Worm (Caenorhabditis elegans) whole organism, L3 larva: ENCODE results near the gene nspc-7.

Experiments used
- R02D3.7 ChIP-seq: fragments of 150-350 bp; optimal IDR thresholded peaks from 2 replicates; lab custom pipeline; 2014; ENCODE audit warnings: missing biosample characterization, missing genetic modification characterization
- ZK546.5 ChIP-seq: sonication (generic microtip); optimal IDR thresholded peaks from 2 replicates; lab custom pipeline; 2017; ENCODE audit warnings: missing biosample characterization, missing genetic modification characterization
- aly-2 ChIP-seq: fragments of 150-350 bp; optimal IDR thresholded peaks from 2 replicates; lab custom pipeline; 2014; ENCODE audit warnings: missing biosample characterization, missing genetic modification characterization
- ama-1 ChIP-seq: fragments of 150-350 bp; optimal IDR thresholded peaks from 2 replicates; lab custom pipeline; 2018
- ceh-16 ChIP-seq: sonication (generic microtip); optimal IDR thresholded peaks from 2 replicates; lab custom pipeline; 2017; ENCODE audit warnings: missing biosample characterization, missing genetic modification characterization
- ceh-28 ChIP-seq: fragments of 150-350 bp; optimal IDR thresholded peaks from 2 replicates; lab custom pipeline; 2014; ENCODE audit warnings: missing biosample characterization, missing genetic modification reagents, missing genetic modification characterization
- ceh-82 ChIP-seq: fragments of 150-350 bp; optimal IDR thresholded peaks from 2 replicates; lab custom pipeline; 2014; ENCODE audit warnings: missing biosample characterization, missing genetic modification characterization
- ceh-9 ChIP-seq: sonication (generic microtip); optimal IDR thresholded peaks from 2 replicates; lab custom pipeline; 2018; ENCODE audit warnings: missing biosample characterization, missing genetic modification characterization
- daf-12 ChIP-seq: fragments of 150-350 bp; optimal IDR thresholded peaks from 2 replicates; lab custom pipeline; 2014; ENCODE audit warnings: missing biosample characterization, missing genetic modification reagents, missing genetic modification characterization
- egl-5 ChIP-seq: fragments of 150-350 bp; optimal IDR thresholded peaks from 2 replicates; lab custom pipeline; 2017; ENCODE audit warnings: missing biosample characterization, missing genetic modification reagents, missing genetic modification characterization, inconsistent platforms
- elt-1 ChIP-seq: fragments of 150-350 bp; optimal IDR thresholded peaks from 2 replicates; lab custom pipeline; 2014; ENCODE audit warnings: missing biosample characterization, missing genetic modification characterization
- elt-2 ChIP-seq: sonication (generic microtip); optimal IDR thresholded peaks from 2 replicates; lab custom pipeline; 2016; ENCODE audit warnings: missing genetic modification reagents, mild to moderate bottlenecking, missing genetic modification characterization, missing compliant biosample characterization
- elt-3 ChIP-seq, 3 experiments: fragments of 150-350 bp in 1 of 3; sonication (generic microtip) in 2 of 3; optimal IDR thresholded peaks; 2 replicates in 2 of 3; 4 replicates in 1 of 3; lab custom pipeline; 2014 to 2017; ENCODE audit warnings: missing biosample characterization in 3 of 3, missing genetic modification characterization in 3 of 3
- eor-1 ChIP-seq, 2 experiments: fragments of 150-350 bp; optimal IDR thresholded peaks; 2 replicates each; lab custom pipeline; 2014 to 2018; ENCODE audit warnings: missing biosample characterization in 2 of 2, missing genetic modification characterization in 2 of 2
- fkh-10 ChIP-seq: sonication (generic microtip); optimal IDR thresholded peaks from 2 replicates; lab custom pipeline; 2017; ENCODE audit warnings: missing biosample characterization, missing genetic modification reagents, missing genetic modification characterization
- fkh-2 ChIP-seq: fragments of 150-350 bp; optimal IDR thresholded peaks from 2 replicates; lab custom pipeline; 2014; ENCODE audit warnings: missing biosample characterization, missing genetic modification reagents, missing genetic modification characterization
- fos-1 ChIP-seq: fragments of 150-350 bp; optimal IDR thresholded peaks from 2 replicates; lab custom pipeline; 2014; ENCODE audit warnings: missing biosample characterization, missing genetic modification characterization
- hmg-11 ChIP-seq: sonication (generic microtip); optimal IDR thresholded peaks from 2 replicates; lab custom pipeline; 2016; ENCODE audit warnings: missing genetic modification characterization, missing compliant biosample characterization
- jun-1 ChIP-seq: fragments of 150-350 bp; optimal IDR thresholded peaks from 2 replicates; lab custom pipeline; 2014; ENCODE audit warnings: missing biosample characterization, missing genetic modification reagents, missing genetic modification characterization
- lin-39 ChIP-seq: fragments of 150-350 bp; optimal IDR thresholded peaks from 2 replicates; lab custom pipeline; 2018; ENCODE audit warnings: missing biosample characterization, missing genetic modification reagents, missing genetic modification characterization
- lsy-12 ChIP-seq: sonication (generic microtip); optimal IDR thresholded peaks from 2 replicates; lab custom pipeline; 2016; ENCODE audit warnings: mild to moderate bottlenecking, missing genetic modification characterization, missing compliant biosample characterization
- mdl-1 ChIP-seq: fragments of 150-350 bp; optimal IDR thresholded peaks from 2 replicates; lab custom pipeline; 2014; ENCODE audit warnings: missing biosample characterization, missing genetic modification characterization
- mml-1 ChIP-seq: fragments of 150-350 bp; sonication (generic microtip); optimal IDR thresholded peaks from 3 replicates; lab custom pipeline; 2014; ENCODE audit warnings: missing biosample characterization, missing genetic modification characterization
- nfya-1 ChIP-seq: sonication (generic microtip); optimal IDR thresholded peaks from 2 replicates; lab custom pipeline; 2017; ENCODE audit warnings: missing genetic modification characterization, mild to moderate bottlenecking, missing compliant biosample characterization, antibody characterized with exemption, moderate library complexity; ENCODE audit not compliant: insufficient read depth
- nhr-11 ChIP-seq: fragments of 150-350 bp; optimal IDR thresholded peaks from 2 replicates; lab custom pipeline; 2014; ENCODE audit warnings: missing biosample characterization, missing genetic modification characterization
- nhr-23 ChIP-seq: fragments of 150-350 bp; optimal IDR thresholded peaks from 2 replicates; lab custom pipeline; 2014; ENCODE audit warnings: missing biosample characterization, missing genetic modification reagents, missing genetic modification characterization
- nhr-25 ChIP-seq: sonication (generic microtip); optimal IDR thresholded peaks from 2 replicates; lab custom pipeline; 2017; ENCODE audit warnings: missing biosample characterization, missing genetic modification characterization
- nhr-43 ChIP-seq: sonication (generic microtip); optimal IDR thresholded peaks from 2 replicates; lab custom pipeline; 2016; ENCODE audit warnings: mild to moderate bottlenecking, missing genetic modification characterization, missing compliant biosample characterization; ENCODE audit not compliant: poor library complexity, severe bottlenecking
- nhr-67 ChIP-seq: fragments of 150-350 bp; optimal IDR thresholded peaks from 2 replicates; lab custom pipeline; 2014; ENCODE audit warnings: missing biosample characterization, missing genetic modification characterization
- nhr-76 ChIP-seq: fragments of 150-350 bp; sonication (generic microtip); optimal IDR thresholded peaks from 5 replicates; lab custom pipeline; 2014; ENCODE audit warnings: missing biosample characterization, missing genetic modification characterization
- nhr-77 ChIP-seq: fragments of 150-350 bp; optimal IDR thresholded peaks from 2 replicates; lab custom pipeline; 2014; ENCODE audit warnings: missing biosample characterization, missing genetic modification characterization
- pha-4 ChIP-seq: fragments of 150-350 bp; optimal IDR thresholded peaks from 2 replicates; lab custom pipeline; 2014; ENCODE audit warnings: missing biosample characterization, missing genetic modification reagents, missing genetic modification characterization
- pqm-1 ChIP-seq: fragments of 150-350 bp; optimal IDR thresholded peaks from 2 replicates; lab custom pipeline; 2017; ENCODE audit warnings: missing biosample characterization, missing genetic modification characterization, inconsistent platforms
- sea-2 ChIP-seq: fragments of 150-350 bp; sonication (generic microtip); optimal IDR thresholded peaks from 4 replicates; lab custom pipeline; 2014; ENCODE audit warnings: missing biosample characterization, missing genetic modification reagents, missing genetic modification characterization
- skn-1 ChIP-seq: fragments of 150-350 bp; optimal IDR thresholded peaks from 2 replicates; lab custom pipeline; 2014; ENCODE audit warnings: missing biosample characterization, missing genetic modification characterization
- unc-39 ChIP-seq: sonication (generic microtip); optimal IDR thresholded peaks from 4 replicates; lab custom pipeline; 2017; ENCODE audit warnings: missing biosample characterization, missing genetic modification characterization
- zag-1 ChIP-seq: fragments of 150-350 bp; optimal IDR thresholded peaks from 2 replicates; lab custom pipeline; 2014; ENCODE audit warnings: missing biosample characterization, missing genetic modification characterization
- ztf-11 ChIP-seq: fragments of 150-350 bp; optimal IDR thresholded peaks from 2 replicates; lab custom pipeline; 2014; ENCODE audit warnings: missing biosample characterization, missing genetic modification characterization
- ztf-4 ChIP-seq: fragments of 150-350 bp; optimal IDR thresholded peaks from 2 replicates; lab custom pipeline; 2014; ENCODE audit warnings: missing biosample characterization, missing genetic modification characterization

Gene nspc-7

ce11 chrX:8554029-8554428, 12.4 kb downstream of the nspc-7 start:
- TF ChIP-seq elt-2 (no peak), nhr-25 (peak; percentile 52), unc-39 (tag; lab: Kevin White, UChicago) (no peak), elt-1 (tag; lab: Kevin White, UChicago) (peak; percentile 83)

DNA sequence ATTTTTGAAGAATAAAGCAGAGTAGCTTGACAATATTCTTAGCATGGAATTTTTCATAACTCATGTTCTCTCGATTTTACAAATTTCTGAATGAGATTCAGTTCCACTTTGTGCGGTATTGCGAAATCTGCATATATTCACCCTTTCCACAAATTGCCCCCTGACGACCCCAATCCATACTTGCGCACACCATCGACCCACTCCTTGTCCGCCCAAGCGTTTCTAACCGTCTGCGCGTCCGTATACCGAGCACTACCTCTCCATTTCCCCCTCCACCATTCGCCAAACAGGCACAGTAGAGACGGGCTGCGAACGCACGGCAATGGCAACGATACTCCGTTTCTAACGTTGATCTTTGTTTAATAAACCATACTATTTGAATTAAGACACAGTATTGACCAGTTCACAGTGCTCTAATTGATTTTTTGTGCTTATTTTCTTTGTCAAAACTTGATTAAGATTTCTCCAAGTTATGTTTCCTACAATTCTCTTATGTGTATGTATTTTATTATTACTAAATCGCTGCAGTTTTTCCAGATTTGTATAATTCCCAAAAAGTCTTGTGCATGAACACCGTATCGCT, 15.0 kb downstream of the nspc-7 start, which contains the start of gene utx-1:
Gene utx-1, plus strand, starts transcription at position 533 of the 583 bp plus-strand sequence.
- TF ChIP-seq lin-39 = peak; percentile 68
- no peak for TF ChIP-seq mml-1 (tag; lab: Kevin White, UChicago)
- TF ChIP-seq nhr-67 = no peak
- TF ChIP-seq ceh-9 (tag; lab: Kevin White, UChicago) = no peak
- TF ChIP-seq nhr-76 (tag; lab: Kevin White, UChicago) = no peak
- no peak for TF ChIP-seq egl-5 (tag; lab: Kevin White, UChicago)
- TF ChIP-seq unc-39 (tag; lab: Kevin White, UChicago) = no peak
- TF ChIP-seq ceh-82 (tag; lab: Kevin White, UChicago) = no peak
- TF ChIP-seq lsy-12 (tag; lab: Kevin White, UChicago) = no peak
- TF ChIP-seq jun-1 = no peak
- no peak for TF ChIP-seq mdl-1
- TF ChIP-seq fkh-10 = no peak
- TF ChIP-seq nhr-25 = peak; percentile 26
- TF ChIP-seq sea-2 (GFP tag; lab: Kevin White, UChicago) = peak; percentile 12
- peak; percentile 64 for TF ChIP-seq nfya-1 (tag; lab: Kevin White, UChicago)
- no peak for TF ChIP-seq ama-1
- no peak for TF ChIP-seq elt-3 (tag; optimal IDR thresholded peaks at IDR 0.05; lab: Kevin White, UChicago)
- peak; percentile 1 for TF ChIP-seq pha-4 (tag; lab: Kevin White, UChicago)
- TF ChIP-seq hmg-11 (tag; lab: Kevin White, UChicago) = no peak
- no peak for TF ChIP-seq elt-2
- TF ChIP-seq ceh-28 = no peak

DNA sequence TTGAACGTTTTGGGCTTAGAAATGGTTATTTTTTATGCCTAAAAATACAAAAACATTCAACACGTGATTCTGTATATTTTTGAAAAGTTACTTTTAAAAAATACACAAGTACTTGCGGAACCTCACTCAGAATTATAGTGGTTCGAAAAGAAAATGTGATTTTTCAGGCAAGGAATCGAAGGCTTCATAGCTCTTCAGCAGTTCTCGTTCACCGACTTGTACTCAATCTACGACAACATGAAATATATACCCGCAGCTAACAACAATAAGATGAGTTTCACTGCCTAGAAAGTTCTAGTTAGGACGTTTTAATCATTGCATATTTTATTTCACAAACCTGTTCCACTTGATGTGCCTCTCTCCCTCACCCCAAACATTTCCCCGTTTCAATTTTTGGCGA, 20.9 kb downstream of the nspc-7 start:
- no peak for TF ChIP-seq mml-1 (tag; lab: Kevin White, UChicago)
- TF ChIP-seq ceh-9 (tag; lab: Kevin White, UChicago) = no peak
- TF ChIP-seq nhr-25 = no peak
- TF ChIP-seq ceh-28 = no peak
- TF ChIP-seq lsy-12 (tag; lab: Kevin White, UChicago) = no peak
- no peak for TF ChIP-seq nhr-77 (tag; lab: Kevin White, UChicago)
- TF ChIP-seq fkh-2 = no peak
- TF ChIP-seq nhr-11 (tag; lab: Kevin White, UChicago) = no peak
- TF ChIP-seq skn-1 (tag; lab: Kevin White, UChicago) = no peak
- no peak for TF ChIP-seq daf-12 (tag; lab: Kevin White, UChicago)
- no peak for TF ChIP-seq ceh-82 (tag; lab: Kevin White, UChicago)
- TF ChIP-seq nhr-23 (tag; lab: Kevin White, UChicago) = no peak
- no peak for TF ChIP-seq zag-1 (tag; lab: Kevin White, UChicago)
- TF ChIP-seq fos-1 (tag; lab: Kevin White, UChicago) = no peak
- no peak for TF ChIP-seq eor-1 (tag; optimal IDR thresholded peaks at IDR 0.05; lab: Kevin White, UChicago)
- TF ChIP-seq elt-3 (tag; optimal IDR thresholded peaks at IDR 0.05; lab: Kevin White, UChicago) = no peak
- no peak for TF ChIP-seq ztf-11 (tag; lab: Kevin White, UChicago)
- TF ChIP-seq, all 47 proteins: peak for 0

ce11 chrX:8563663-8564450, 22.2 kb downstream of the nspc-7 start:
- TF ChIP-seq elt-3 (tag; optimal IDR thresholded peaks at IDR 0.05; lab: Kevin White, UChicago) (peak in 1 of 3 experiments; percentile 66), eor-1 (tag; optimal IDR thresholded peaks at IDR 0.05; lab: Kevin White, UChicago) (no peak), ama-1 (no peak), nhr-67 (no peak), R02D3.7 (tag; lab: Kevin White, UChicago) (no peak), elt-2 (peak; percentile 49), unc-39 (tag; lab: Kevin White, UChicago) (no peak), jun-1 (peak; percentile 49), aly-2 (tag; lab: Kevin White, UChicago) (no peak), fkh-2 (no peak), zag-1 (tag; lab: Kevin White, UChicago) (no peak), ztf-4 (tag; lab: Kevin White, UChicago) (no peak), mml-1 (tag; lab: Kevin White, UChicago) (no peak), elt-1 (tag; lab: Kevin White, UChicago) (peak; percentile 62), daf-12 (tag; lab: Kevin White, UChicago) (no peak), ceh-16 (no peak), ZK546.5 (tag; lab: Kevin White, UChicago) (no peak), hmg-11 (tag; lab: Kevin White, UChicago) (no peak), nhr-43 (tag; lab: Kevin White, UChicago) (peak; percentile 4), pqm-1 (peak; percentile 60), nhr-11 (tag; lab: Kevin White, UChicago) (no peak), ceh-82 (tag; lab: Kevin White, UChicago) (no peak)
- TF ChIP-seq, all 47 proteins: peak for 6
